Fruit fly (Drosophila melanogaster): ENCODE measurements around the gene Calx.

The Calx gene

dm6 chr3R:21060430-21061245 lies 82.7 kb downstream of the Calx start, which contains the start of gene Mvl (continued):
- peak in 1 of 2 experiments; percentile 72 for TF ChIP-seq crp (GFP tag; optimal IDR thresholded peaks at IDR 0.05)
- peak; percentile 30 for TF ChIP-seq cwo (GFP tag; optimal IDR thresholded peaks at IDR 0.05)
- peak in 1 of 2 experiments; percentile 82 for TF ChIP-seq tll (GFP tag; optimal IDR thresholded peaks at IDR 0.05)
- TF ChIP-seq CG4617 (GFP tag; optimal IDR thresholded peaks at IDR 0.05; ENCODE audit: borderline replicate concordance): peak; percentile 62
- 0 out of 2 replicates have a peak, but pooled peaks have one; percentile 44 for TF ChIP-seq sens-2 (GFP tag; IDR thresholded peaks at IDR 0.05)
- TF ChIP-seq chm (GFP tag; IDR thresholded peaks at IDR 0.05): peak; percentile 55; the same call in 1 of the 2 replicates
- TF ChIP-seq CTCF (GFP tag; optimal IDR thresholded peaks at IDR 0.05): peak; percentile 30
- TF ChIP-seq Trl (optimal IDR thresholded peaks at IDR 0.05): peak; percentile 68 to 77
- peak; percentile 25 for TF ChIP-seq Trl (GFP tag; optimal IDR thresholded peaks at IDR 0.05)
- TF ChIP-seq CG32767 (GFP tag; IDR thresholded peaks at IDR 0.05): no peak
- peak; percentile 66 for TF ChIP-seq CG17829 (tag; optimal IDR thresholded peaks at IDR 0.05)
- 0 out of 3 replicates have a peak, but pooled peaks have one; percentile 54 for TF ChIP-seq Opbp (GFP tag; IDR thresholded peaks at IDR 0.05; ENCODE audit: partially characterized antibody)
- no peak for TF ChIP-seq CG16815 (GFP tag; optimal IDR thresholded peaks at IDR 0.05)
- peak; percentile 58 for TF ChIP-seq kni (GFP tag; optimal IDR thresholded peaks at IDR 0.05)
- TF ChIP-seq CG18011 (GFP tag; optimal IDR thresholded peaks at IDR 0.05): peak; percentile 3
- no peak for TF ChIP-seq Bdp1 (GFP tag; optimal IDR thresholded peaks at IDR 0.05)
- TF ChIP-seq luna (GFP tag; optimal IDR thresholded peaks at IDR 0.05): no peak
- peak; percentile 30 for TF ChIP-seq mirr (GFP tag; optimal IDR thresholded peaks at IDR 0.05)
- peak; percentile 89 for TF ChIP-seq CG6175 (GFP tag; IDR thresholded peaks at IDR 0.05)
- TF ChIP-seq cato (GFP tag; optimal IDR thresholded peaks at IDR 0.05; ENCODE audit: borderline replicate concordance): no peak
- TF ChIP-seq Hr3 (GFP tag; optimal IDR thresholded peaks at IDR 0.05): no peak
- TF ChIP-seq CG1024 (GFP tag; IDR thresholded peaks at IDR 0.05): no peak
- TF ChIP-seq CG34224 (GFP tag; IDR thresholded peaks at IDR 0.05; ENCODE audit: partially characterized antibody): peak; percentile 24; the same call in 1 of the 3 replicates
- TF ChIP-seq Max (GFP tag; optimal IDR thresholded peaks at IDR 0.05): no peak
- no peak for TF ChIP-seq CG13424 (tag; optimal IDR thresholded peaks at IDR 0.05)
- TF ChIP-seq ftz-f1 (GFP tag; optimal IDR thresholded peaks at IDR 0.05): peak; percentile 82
- peak; percentile 71 for TF ChIP-seq gcm (GFP tag; optimal IDR thresholded peaks at IDR 0.05)
- TF ChIP-seq CG30020 (tag; optimal IDR thresholded peaks at IDR 0.05): peak; percentile 3
- TF ChIP-seq CG8924 (tag; optimal IDR thresholded peaks at IDR 0.05): peak; percentile 22
- TF ChIP-seq z (GFP tag; IDR thresholded peaks at IDR 0.05): peak; percentile 73
- TF ChIP-seq CoRest (tag; optimal IDR thresholded peaks at IDR 0.05): peak; percentile 47
- no peak for TF ChIP-seq lbe (GFP tag; optimal IDR thresholded peaks at IDR 0.05)
- TF ChIP-seq CG13287 (GFP tag; IDR thresholded peaks at IDR 0.05; ENCODE audit: partially characterized antibody): 0 out of 2 replicates have a peak, but pooled peaks have one; percentile 41
- TF ChIP-seq CG17912 (GFP tag; optimal IDR thresholded peaks at IDR 0.05): peak; percentile 23
- TF ChIP-seq HLH4C (GFP tag; IDR thresholded peaks at IDR 0.05; ENCODE audit: partially characterized antibody): no peak; the same call in 2 of the 3 replicates
- TF ChIP-seq pfk (GFP tag; optimal IDR thresholded peaks at IDR 0.05): peak; percentile 30
- TF ChIP-seq gem (tag; optimal IDR thresholded peaks at IDR 0.05): no peak
- TF ChIP-seq CG3163 (GFP tag; optimal IDR thresholded peaks at IDR 0.05): peak; percentile 41
- TF ChIP-seq CG7987 (GFP tag; optimal IDR thresholded peaks at IDR 0.05): peak; percentile 78
- no peak for TF ChIP-seq bcd (GFP tag; optimal IDR thresholded peaks at IDR 0.05)
- peak; percentile 99 for TF ChIP-seq grn (GFP tag; optimal IDR thresholded peaks at IDR 0.05)
- TF ChIP-seq sim (GFP tag; IDR thresholded peaks at IDR 0.05): no peak
- TF ChIP-seq Dbx (GFP tag; IDR thresholded peaks at IDR 0.05): 0 out of 3 replicates have a peak, but pooled peaks have one; percentile 9
- TF ChIP-seq repo (GFP tag; optimal IDR thresholded peaks at IDR 0.05): no peak
- peak; percentile 20 for TF ChIP-seq CG6765 (GFP tag; optimal IDR thresholded peaks at IDR 0.05)
- peak; percentile 19 for TF ChIP-seq CG6254 (GFP tag; optimal IDR thresholded peaks at IDR 0.05)
- peak; percentile 96 for TF ChIP-seq CG13894 (tag; optimal IDR thresholded peaks at IDR 0.05)
- no peak for TF ChIP-seq slou (GFP tag; optimal IDR thresholded peaks at IDR 0.05)
